Fruit fly (Drosophila melanogaster): ENCODE results near the gene Gbeta5.

Gene Gbeta5

dm6 chrX:8157294-8157693, 5.2 kb upstream of the Gbeta5 start, which contains the start of the genes Traf6 and GIIIspla2 (continued):
- TF ChIP-seq tap (tag; optimal IDR thresholded peaks at IDR 0.05) (peak; percentile 20), Ravus (GFP tag; IDR thresholded peaks at IDR 0.05) (peak; percentile 7; the same call in 1 of the 2 replicates), Hmx (GFP tag; optimal IDR thresholded peaks at IDR 0.05) (no peak), mirr (GFP tag; optimal IDR thresholded peaks at IDR 0.05) (peak; percentile 66), CG13624 (GFP tag; optimal IDR thresholded peaks at IDR 0.05) (peak; percentile 56), vfl (GFP tag; optimal IDR thresholded peaks at IDR 0.05) (peak; percentile 59), CG8290 (GFP tag; optimal IDR thresholded peaks at IDR 0.05) (peak; percentile 15), CG8290 (tag; optimal IDR thresholded peaks at IDR 0.05) (peak in 1 of 2 experiments; percentile 60), CG6791 (GFP tag; IDR thresholded peaks at IDR 0.05; ENCODE audit: partially characterized antibody) (no peak), CG7271 (tag; optimal IDR thresholded peaks at IDR 0.05) (no peak), schlank (tag; optimal IDR thresholded peaks at IDR 0.05) (peak; percentile 56), CG11560 (tag; IDR thresholded peaks at IDR 0.05) (0 out of 3 replicates have a peak, but pooled peaks have one; percentile 37), gt (GFP tag; IDR thresholded peaks at IDR 0.05) (peak; percentile 59; the same call in 1 of the 2 replicates), kay (GFP tag; optimal IDR thresholded peaks at IDR 0.05) (peak; percentile 19), Xbp1 (GFP tag; optimal IDR thresholded peaks at IDR 0.05) (peak; percentile 75), CG18476 (GFP tag; optimal IDR thresholded peaks at IDR 0.05) (peak; percentile 79), CG3163 (GFP tag; optimal IDR thresholded peaks at IDR 0.05) (peak; percentile 16), grau (tag; optimal IDR thresholded peaks at IDR 0.05) (peak; percentile 80), CG11696 (GFP tag; IDR thresholded peaks at IDR 0.05) (peak; percentile 30; the same call in 1 of the 2 replicates), CG17385 (GFP tag; optimal IDR thresholded peaks at IDR 0.05) (peak; percentile 65), Sox102F (GFP tag; optimal IDR thresholded peaks at IDR 0.05) (no peak), yki (optimal IDR thresholded peaks at IDR 0.05) (no peak), CG14667 (GFP tag; IDR thresholded peaks at IDR 0.05) (peak; percentile 66), hth (optimal IDR thresholded peaks at IDR 0.05) (no peak), corto (GFP tag; optimal IDR thresholded peaks at IDR 0.05) (no peak), BtbVII (GFP tag; optimal IDR thresholded peaks at IDR 0.05) (peak; percentile 31), Dad (GFP tag; optimal IDR thresholded peaks at IDR 0.05) (peak; percentile 60), CG4707 (GFP tag; optimal IDR thresholded peaks at IDR 0.05) (no peak), CG18619 (GFP tag; optimal IDR thresholded peaks at IDR 0.05) (peak; percentile 71), HLH4C (GFP tag; IDR thresholded peaks at IDR 0.05; ENCODE audit: partially characterized antibody) (0 out of 3 replicates have a peak, but pooled peaks have one; percentile 26), repo (GFP tag; optimal IDR thresholded peaks at IDR 0.05) (peak; percentile 15), Scr (GFP tag; IDR thresholded peaks at IDR 0.05; ENCODE audit: partially characterized antibody) (peak; percentile 49), phol (tag; optimal IDR thresholded peaks at IDR 0.05) (peak; percentile 85), Rx (GFP tag; IDR thresholded peaks at IDR 0.05) (peak; percentile 71), ash1 (GFP tag; optimal IDR thresholded peaks at IDR 0.05) (no peak), Six4 (GFP tag; optimal IDR thresholded peaks at IDR 0.05) (peak; percentile 40), bsh (GFP tag; optimal IDR thresholded peaks at IDR 0.05) (peak in 1 of 2 experiments; percentile 75), Fer3 (tag; optimal IDR thresholded peaks at IDR 0.05) (peak; percentile 70), nom (GFP tag; optimal IDR thresholded peaks at IDR 0.05) (peak; percentile 68), bcd (GFP tag; optimal IDR thresholded peaks at IDR 0.05) (peak; percentile 72), CG14860 (GFP tag; IDR thresholded peaks at IDR 0.05; ENCODE audit: partially characterized antibody) (no peak), CG3995 (GFP tag; optimal IDR thresholded peaks at IDR 0.05) (peak; percentile 60), Asciz (GFP tag; optimal IDR thresholded peaks at IDR 0.05) (no peak), org-1 (GFP tag; optimal IDR thresholded peaks at IDR 0.05) (peak; percentile 62), Myb (GFP tag; optimal IDR thresholded peaks at IDR 0.05) (peak; percentile 63), tll (GFP tag; optimal IDR thresholded peaks at IDR 0.05) (no peak), CG12299 (tag; optimal IDR thresholded peaks at IDR 0.05) (peak; percentile 64), CG17359 (tag; optimal IDR thresholded peaks at IDR 0.05) (peak; percentile 60), br (optimal IDR thresholded peaks at IDR 0.05) (no peak), CG9876 (GFP tag; optimal IDR thresholded peaks at IDR 0.05) (peak; percentile 13), CG15601 (tag; optimal IDR thresholded peaks at IDR 0.05) (peak; percentile 37)

Measured in whole organism, embryonic.